Fruit fly (Drosophila melanogaster): ENCODE measurements around the gene vig.
A peak's percentile ranks its signal among the peaks of the same experiment; 100 is the strongest.

The vig gene

dm6 chr2L:15061368-15061767 is 8.7 kb downstream of the vig start, which contains the start of the genes solo and vas (continued):
- TF ChIP-seq BtbVII (GFP tag; optimal IDR thresholded peaks at IDR 0.05), result no peak
- TF ChIP-seq ind (GFP tag; optimal IDR thresholded peaks at IDR 0.05), result peak; percentile 29
- TF ChIP-seq Asciz (GFP tag; optimal IDR thresholded peaks at IDR 0.05), result no peak
- peak; percentile 14; the same call in 1 of the 2 replicates for TF ChIP-seq bbx (GFP tag; IDR thresholded peaks at IDR 0.05; ENCODE audit: partially characterized antibody)
- TF ChIP-seq pros (GFP tag; optimal IDR thresholded peaks at IDR 0.05), result no peak
- no peak for TF ChIP-seq ro (GFP tag; IDR thresholded peaks at IDR 0.05)
- no peak for TF ChIP-seq lbe (GFP tag; optimal IDR thresholded peaks at IDR 0.05)
- TF ChIP-seq CG34422 (GFP tag; IDR thresholded peaks at IDR 0.05), result no peak
- no peak for TF ChIP-seq her (GFP tag; optimal IDR thresholded peaks at IDR 0.05)
- TF ChIP-seq mam (GFP tag; optimal IDR thresholded peaks at IDR 0.05), result peak; percentile 42
- TF ChIP-seq ato (GFP tag; IDR thresholded peaks at IDR 0.05; ENCODE audit: partially characterized antibody), result no peak
- peak; percentile 80 for TF ChIP-seq CoRest (tag; optimal IDR thresholded peaks at IDR 0.05)
- no peak for TF ChIP-seq CG2875 (GFP tag; optimal IDR thresholded peaks at IDR 0.05)
- TF ChIP-seq trh (GFP tag; optimal IDR thresholded peaks at IDR 0.05), result peak; percentile 26
- TF ChIP-seq Vsx1 (GFP tag; optimal IDR thresholded peaks at IDR 0.05), result no peak
- TF ChIP-seq twi (tag; optimal IDR thresholded peaks at IDR 0.05), result peak; percentile 48
- TF ChIP-seq CG15011 (GFP tag; optimal IDR thresholded peaks at IDR 0.05), result no peak
- TF ChIP-seq dan (GFP tag; IDR thresholded peaks at IDR 0.05), result no peak
- 0 out of 2 replicates have a peak, but pooled peaks have one; percentile 20 for TF ChIP-seq Drgx (GFP tag; IDR thresholded peaks at IDR 0.05)
- peak; percentile 63 for TF ChIP-seq CG30403 (GFP tag; optimal IDR thresholded peaks at IDR 0.05)
- TF ChIP-seq inv (GFP tag; IDR thresholded peaks at IDR 0.05; ENCODE audit: partially characterized antibody), result no peak
- TF ChIP-seq CG31388 (GFP tag; optimal IDR thresholded peaks at IDR 0.05), result no peak
- TF ChIP-seq CG10431 (GFP tag; optimal IDR thresholded peaks at IDR 0.05), result peak; percentile 19
- peak; percentile 45 for TF ChIP-seq CG15696 (tag; optimal IDR thresholded peaks at IDR 0.05)
- TF ChIP-seq dpn (GFP tag; optimal IDR thresholded peaks at IDR 0.05), result peak; percentile 36 to 47
- peak; percentile 55 for TF ChIP-seq HmgZ (tag; optimal IDR thresholded peaks at IDR 0.05)
- no peak; the same call in 1 of the 2 replicates for TF ChIP-seq ttk (GFP tag; IDR thresholded peaks at IDR 0.05)
- TF ChIP-seq CG12071 (GFP tag; optimal IDR thresholded peaks at IDR 0.05), result no peak
- TF ChIP-seq C15 (GFP tag; IDR thresholded peaks at IDR 0.05), result no peak
- peak; percentile 59 for TF ChIP-seq CG15601 (tag; optimal IDR thresholded peaks at IDR 0.05)
- no peak for TF ChIP-seq Trl (optimal IDR thresholded peaks at IDR 0.05)
- TF ChIP-seq Trl (GFP tag; optimal IDR thresholded peaks at IDR 0.05), result no peak
- no peak for TF ChIP-seq Hmx (GFP tag; optimal IDR thresholded peaks at IDR 0.05)
- TF ChIP-seq Sry-β (GFP tag; optimal IDR thresholded peaks at IDR 0.05), result peak; percentile 66
- TF ChIP-seq psq (GFP tag; optimal IDR thresholded peaks at IDR 0.05), result no peak
- no peak for TF ChIP-seq chn (GFP tag; optimal IDR thresholded peaks at IDR 0.05)
- no peak for TF ChIP-seq Atf6 (GFP tag; IDR thresholded peaks at IDR 0.05)
- no peak for TF ChIP-seq Optix (GFP tag; IDR thresholded peaks at IDR 0.05)
- no peak for TF ChIP-seq sr (GFP tag; IDR thresholded peaks at IDR 0.05)
- no peak for TF ChIP-seq vnd (GFP tag; IDR thresholded peaks at IDR 0.05; ENCODE audit: partially characterized antibody)
- TF ChIP-seq CG18011 (GFP tag; optimal IDR thresholded peaks at IDR 0.05), result no peak
- no peak for TF ChIP-seq CG9876 (GFP tag; optimal IDR thresholded peaks at IDR 0.05)
- TF ChIP-seq pb (GFP tag; optimal IDR thresholded peaks at IDR 0.05), result no peak
- no peak for TF ChIP-seq CG11723 (GFP tag; optimal IDR thresholded peaks at IDR 0.05)
- no peak for TF ChIP-seq GATAe (GFP tag; conservative IDR thresholded peaks at IDR 0.05)
- TF ChIP-seq CG42726 (GFP tag; IDR thresholded peaks at IDR 0.05; ENCODE audit: partially characterized antibody), result no peak
- TF ChIP-seq cad (GFP tag; optimal IDR thresholded peaks at IDR 0.05), result no peak
- no peak for TF ChIP-seq run (tag; optimal IDR thresholded peaks at IDR 0.05)
- TF ChIP-seq CG4404 (GFP tag; IDR thresholded peaks at IDR 0.05), result no peak
- no peak for TF ChIP-seq CG7786 (GFP tag; optimal IDR thresholded peaks at IDR 0.05)
- TF ChIP-seq CG8089 (GFP tag; optimal IDR thresholded peaks at IDR 0.05), result no peak
- peak; percentile 72 for TF ChIP-seq nmo (GFP tag; optimal IDR thresholded peaks at IDR 0.05)

Data from whole organism, embryonic.